Fruit fly (Drosophila melanogaster) whole organism, embryonic: ENCODE results near the gene arg.

Experiments used
- Ada2b ChIP-seq: fragments of 200-800 bp; sonication (Bioruptor generic); IDR thresholded peaks from 2 replicates; pipeline ENCODE4 v1.3.6; 2022; ENCODE audit warnings: missing biosample characterization, missing genetic modification characterization
- Antp ChIP-seq: fragments of 200-800 bp; sonication (Bioruptor generic); optimal IDR thresholded peaks from 3 replicates; lab custom pipeline; 2016; ENCODE audit warnings: missing biosample characterization, missing genetic modification characterization
- CG10274 ChIP-seq: fragments of 200-800 bp; sonication (Bioruptor generic); optimal IDR thresholded peaks from 3 replicates; lab custom pipeline; 2017; ENCODE audit warnings: missing biosample characterization, mild to moderate bottlenecking, missing genetic modification characterization
- CG11456 ChIP-seq: fragments of 200-800 bp; sonication (Bioruptor generic); IDR thresholded peaks from 3 replicates; pipeline ENCODE4 v1.3.6; 2022; ENCODE audit warnings: missing biosample characterization, missing genetic modification characterization
- CG1233 ChIP-seq: fragments of 200-800 bp; sonication (Bioruptor generic); optimal IDR thresholded peaks from 4 replicates; lab custom pipeline; 2018; ENCODE audit warnings: missing biosample characterization, mild to moderate bottlenecking, missing genetic modification characterization
- CG13296 ChIP-seq: fragments of 200-800 bp; sonication (Bioruptor generic); optimal IDR thresholded peaks from 3 replicates; lab custom pipeline; 2018; ENCODE audit warnings: missing biosample characterization, mild to moderate bottlenecking, missing genetic modification characterization
- CG14965 ChIP-seq: fragments of 200-800 bp; sonication (Bioruptor generic); optimal IDR thresholded peaks from 2 replicates; lab custom pipeline; 2016; ENCODE audit warnings: missing biosample characterization, missing genetic modification characterization, borderline replicate concordance
- CG15601 ChIP-seq: fragments of 200-800 bp; sonication (Bioruptor generic); optimal IDR thresholded peaks from 3 replicates; lab custom pipeline; 2019; ENCODE audit warnings: missing biosample characterization, mild to moderate bottlenecking, missing genetic modification characterization, moderate library complexity
- CG16779 ChIP-seq: fragments of 200-800 bp; sonication (Bioruptor generic); IDR thresholded peaks from 2 replicates; pipeline ENCODE4 v1.3.6; 2022; ENCODE audit warnings: missing biosample characterization, missing genetic modification characterization
- CG16815 ChIP-seq: fragments of 200-800 bp; sonication (Bioruptor generic); optimal IDR thresholded peaks from 3 replicates; lab custom pipeline; 2017; ENCODE audit warnings: missing biosample characterization, mild to moderate bottlenecking, missing genetic modification characterization
- CG17361 ChIP-seq: fragments of 200-800 bp; sonication (Bioruptor generic); IDR thresholded peaks from 3 replicates; pipeline ENCODE4 v1.3.6; 2022; ENCODE audit warnings: missing biosample characterization, missing genetic modification characterization
- CG17612 ChIP-seq: fragments of 200-800 bp; sonication (Bioruptor generic); IDR thresholded peaks from 2 replicates; pipeline ENCODE4 v1.3.6; 2022; ENCODE audit warnings: missing biosample characterization, missing genetic modification characterization
- CG17829 ChIP-seq: fragments of 200-800 bp; optimal IDR thresholded peaks from 2 replicates; lab custom pipeline; 2019; ENCODE audit warnings: missing biosample characterization, mild to moderate bottlenecking, missing genetic modification characterization, moderate library complexity
- CG18011 ChIP-seq: fragments of 200-800 bp; sonication (Bioruptor generic); optimal IDR thresholded peaks from 2 replicates; lab custom pipeline; 2017; ENCODE audit warnings: missing biosample characterization, missing genetic modification characterization, mild to moderate bottlenecking, moderate library complexity, missing genotype
- CG31441 ChIP-seq: fragments of 200-800 bp; sonication (Bioruptor generic); IDR thresholded peaks from 2 replicates; pipeline ENCODE4 v1.3.6; 2022; ENCODE audit warnings: missing biosample characterization, missing genetic modification characterization
- CG32772 ChIP-seq: fragments of 200-800 bp; sonication (Bioruptor generic); IDR thresholded peaks from 2 replicates; pipeline ENCODE4 v1.3.6; 2022; ENCODE audit warnings: missing biosample characterization, missing genetic modification characterization
- CG4404 ChIP-seq: fragments of 200-800 bp; sonication (Bioruptor generic); IDR thresholded peaks from 2 replicates; pipeline ENCODE4 v1.3.6; 2022; ENCODE audit warnings: missing biosample characterization, missing genetic modification characterization
- CG6854 ChIP-seq: fragments of 200-800 bp; sonication (Bioruptor generic); optimal IDR thresholded peaks from 3 replicates; lab custom pipeline; 2017; ENCODE audit warnings: missing biosample characterization, mild to moderate bottlenecking, missing genetic modification characterization
- CG7556 ChIP-seq: fragments of 200-800 bp; sonication (Bioruptor generic); optimal IDR thresholded peaks from 2 replicates; lab custom pipeline; 2017; ENCODE audit warnings: missing biosample characterization, mild to moderate bottlenecking, missing genetic modification characterization
- CG8290 ChIP-seq, 3 experiments: fragments of 200-800 bp; sonication (Bioruptor generic); optimal IDR thresholded peaks; 2 replicates each; lab custom pipeline; 2016 to 2019; ENCODE audit warnings: missing biosample characterization in 3 of 3, missing genetic modification characterization in 3 of 3, mild to moderate bottlenecking in 2 of 3, moderate library complexity in 1 of 3
- CG8924 ChIP-seq: fragments of 200-800 bp; optimal IDR thresholded peaks from 3 replicates; lab custom pipeline; 2019; ENCODE audit warnings: missing biosample characterization, mild to moderate bottlenecking, missing genetic modification characterization, moderate library complexity
- CG9932 ChIP-seq: fragments of 200-800 bp; sonication (Bioruptor generic); IDR thresholded peaks from 2 replicates; pipeline ENCODE4 v1.3.6; 2022; ENCODE audit warnings: missing biosample characterization, missing genetic modification characterization
- CrebB ChIP-seq: fragments of 200-800 bp; sonication (Bioruptor generic); optimal IDR thresholded peaks from 3 replicates; lab custom pipeline; 2018; ENCODE audit warnings: missing biosample characterization, mild to moderate bottlenecking, missing genetic modification characterization
- Dad ChIP-seq: fragments of 200-800 bp; sonication (Bioruptor generic); optimal IDR thresholded peaks from 3 replicates; lab custom pipeline; 2016; ENCODE audit warnings: missing biosample characterization, missing genetic modification characterization
- Dip2 ChIP-seq: fragments of 200-800 bp; sonication (Bioruptor generic); IDR thresholded peaks from 2 replicates; pipeline ENCODE4 v1.3.6; 2022; ENCODE audit warnings: missing biosample characterization, missing genetic modification characterization
- Dref ChIP-seq: fragments of 200-800 bp; sonication (Bioruptor generic); IDR thresholded peaks from 2 replicates; pipeline ENCODE4 v1.3.6; 2022; ENCODE audit warnings: missing biosample characterization, missing genetic modification characterization
- HHEX ChIP-seq: fragments of 200-800 bp; sonication (Bioruptor generic); optimal IDR thresholded peaks from 3 replicates; lab custom pipeline; 2017; ENCODE audit warnings: missing biosample characterization, mild to moderate bottlenecking, missing genetic modification characterization, missing genetic modification reagents
- MTF-1 ChIP-seq: fragments of 200-800 bp; sonication (Bioruptor generic); optimal IDR thresholded peaks from 2 replicates; lab custom pipeline; 2018; ENCODE audit warnings: missing biosample characterization, mild to moderate bottlenecking, missing genetic modification characterization, borderline replicate concordance
- NC2α ChIP-seq: fragments of 200-800 bp; sonication (Bioruptor generic); optimal IDR thresholded peaks from 2 replicates; lab custom pipeline; 2016; ENCODE audit warnings: missing biosample characterization, missing genetic modification characterization
- Ptx1 ChIP-seq: fragments of 200-800 bp; sonication (Bioruptor generic); IDR thresholded peaks from 2 replicates; pipeline ENCODE4 v1.3.6; 2022; ENCODE audit warnings: missing biosample characterization, missing genetic modification characterization
- Spps ChIP-seq: fragments of 200-800 bp; sonication (Bioruptor generic); optimal IDR thresholded peaks from 2 replicates; lab custom pipeline; 2018; ENCODE audit warnings: missing biosample characterization, mild to moderate bottlenecking, missing genetic modification characterization
- Trl ChIP-seq, 3 experiments: fragments of >200 bp in 2 of 3; fragments of 200-800 bp in 1 of 3; sonication (Bioruptor generic) in 1 of 3; optimal IDR thresholded peaks; 2 replicates in 1 of 3; 3 replicates in 2 of 3; lab custom pipeline; 2016 to 2017; ENCODE audit warnings: missing biosample characterization in 1 of 3, missing genetic modification characterization in 1 of 3
- chm ChIP-seq: fragments of 200-800 bp; sonication (Bioruptor generic); IDR thresholded peaks from 2 replicates; pipeline ENCODE4 v1.3.6; 2022; ENCODE audit warnings: missing biosample characterization, missing genetic modification characterization
- cwo ChIP-seq: fragments of 200-800 bp; sonication (Bioruptor generic); optimal IDR thresholded peaks from 3 replicates; lab custom pipeline; 2017; ENCODE audit warnings: missing biosample characterization, missing genetic modification characterization, mild to moderate bottlenecking, moderate library complexity, missing genetic modification reagents
- dmrt11E ChIP-seq: fragments of 200-800 bp; sonication (Bioruptor generic); optimal IDR thresholded peaks from 3 replicates; lab custom pipeline; 2018; ENCODE audit warnings: missing biosample characterization, mild to moderate bottlenecking, missing genetic modification characterization, moderate library complexity
- hb ChIP-seq: fragments of 200-800 bp; sonication (Bioruptor generic); IDR thresholded peaks from 3 replicates; pipeline ENCODE4 v1.3.6; 2022; ENCODE audit warnings: missing biosample characterization, missing genetic modification characterization; ENCODE audit not compliant: partially characterized antibody
- insv ChIP-seq, 2 experiments: fragments of 200-800 bp; sonication (Bioruptor generic); optimal IDR thresholded peaks; 3 replicates each; lab custom pipeline; 2016 to 2018; ENCODE audit warnings: missing biosample characterization in 2 of 2, missing genetic modification characterization in 2 of 2
- kah ChIP-seq: fragments of 200-800 bp; sonication (Bioruptor generic); optimal IDR thresholded peaks from 2 replicates; lab custom pipeline; 2018; ENCODE audit warnings: missing biosample characterization, mild to moderate bottlenecking, missing genetic modification characterization
- lbe ChIP-seq: fragments of 200-800 bp; sonication (Bioruptor generic); optimal IDR thresholded peaks from 2 replicates; lab custom pipeline; 2016; ENCODE audit warnings: missing biosample characterization, mild to moderate bottlenecking, missing genetic modification characterization
- lola ChIP-seq, 3 experiments: fragments of >200 bp in 2 of 3; fragments of 200-800 bp in 1 of 3; sonication (Bioruptor generic) in 1 of 3; optimal IDR thresholded peaks; 2 replicates each; lab custom pipeline; 2017 to 2019; ENCODE audit warnings: missing biosample characterization in 3 of 3, missing genetic modification characterization in 3 of 3, mild to moderate bottlenecking in 1 of 3, moderate library complexity in 1 of 3
- nerfin-1 ChIP-seq: fragments of 200-800 bp; sonication (Bioruptor generic); optimal IDR thresholded peaks from 3 replicates; lab custom pipeline; 2019; ENCODE audit warnings: missing biosample characterization, mild to moderate bottlenecking, missing genetic modification characterization, moderate library complexity
- nerfin-2 ChIP-seq: fragments of 200-800 bp; sonication (Bioruptor generic); IDR thresholded peaks from 2 replicates; pipeline ENCODE4 v1.3.6; 2022; ENCODE audit warnings: missing biosample characterization, missing genetic modification characterization; ENCODE audit not compliant: partially characterized antibody
- onecut ChIP-seq: fragments of 200-800 bp; sonication (Bioruptor generic); IDR thresholded peaks from 2 replicates; pipeline ENCODE4 v1.3.6; 2022; ENCODE audit warnings: missing biosample characterization, missing genetic modification characterization
- tio ChIP-seq: fragments of 200-800 bp; sonication (Bioruptor generic); optimal IDR thresholded peaks from 2 replicates; lab custom pipeline; 2017; ENCODE audit warnings: missing biosample characterization, missing genetic modification characterization, inconsistent platforms
- ttk ChIP-seq: fragments of 200-800 bp; sonication (Bioruptor generic); IDR thresholded peaks from 2 replicates; pipeline ENCODE4 v2.1.2; 2022; ENCODE audit warnings: missing biosample characterization, missing genetic modification characterization
- vvl ChIP-seq: fragments of 200-800 bp; sonication (Bioruptor generic); IDR thresholded peaks from 2 replicates; pipeline ENCODE4 v1.3.6; 2022; ENCODE audit warnings: missing biosample characterization, missing genetic modification characterization

The arg gene

DNA sequence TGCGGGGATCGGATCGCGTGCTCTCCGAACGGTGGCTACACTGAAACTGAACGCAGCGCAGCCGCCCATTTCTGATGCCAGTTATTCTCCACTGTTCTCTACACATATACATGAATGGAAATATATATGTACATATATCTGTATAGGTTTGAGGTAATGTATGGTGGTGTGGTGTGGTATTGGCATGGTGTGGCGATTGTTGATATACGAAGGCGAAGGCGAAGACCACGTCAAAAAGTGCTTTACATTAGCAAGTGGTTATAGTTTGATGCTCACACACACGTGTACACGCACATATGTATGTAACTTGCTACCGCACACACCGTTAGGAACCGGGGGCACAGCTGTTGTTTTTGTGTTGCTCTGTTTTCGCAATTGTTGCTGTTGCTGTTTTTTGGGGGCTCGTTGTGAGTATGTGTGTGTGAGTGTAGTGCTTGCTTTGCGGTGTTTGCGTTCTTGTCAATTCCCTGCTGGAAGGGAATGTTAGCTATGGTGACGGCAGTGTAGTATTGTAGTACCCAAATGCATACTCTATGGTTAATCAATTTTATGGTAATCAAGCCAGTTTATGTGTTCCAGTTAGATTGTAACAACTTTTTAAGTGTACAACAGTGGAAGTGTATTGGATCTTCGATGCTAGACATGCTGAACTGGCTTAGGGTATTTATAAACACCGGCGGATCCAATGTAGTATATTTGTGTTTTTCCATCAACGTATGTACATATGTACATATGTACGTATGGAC, 15.6 kb upstream of the arg start, which contains the start of gene CG17896 (continued):
- TF ChIP-seq Dref (peak; percentile 53), CG11456 (GFP tag; lab: Robert Waterston, UW) (peak; percentile 99), nerfin-2 (GFP tag; lab: Robert Waterston, UW) (no peak), kah (GFP tag; lab: Kevin White, UChicago) (peak; percentile 77), CG32772 (GFP tag; lab: Robert Waterston, UW) (peak; percentile 98), CrebB (tag; lab: Kevin White, UChicago) (peak; percentile 99), vvl (peak; percentile 98), CG16815 (GFP tag; lab: Kevin White, UChicago) (peak; percentile 96), lola (GFP tag; optimal IDR thresholded peaks at IDR 0.05; lab: Kevin White, UChicago) (peak in 2 of 3 experiments; percentile 50 to 76), ttk (GFP tag; lab: Robert Waterston, UW) (peak; percentile 97), NC2α (GFP tag; lab: Kevin White, UChicago) (peak; percentile 97), nerfin-1 (peak; percentile 85), chm (GFP tag; lab: Robert Waterston, UW) (peak; percentile 96), HHEX (GFP tag; lab: Kevin White, UChicago) (peak; percentile 98)

DNA sequence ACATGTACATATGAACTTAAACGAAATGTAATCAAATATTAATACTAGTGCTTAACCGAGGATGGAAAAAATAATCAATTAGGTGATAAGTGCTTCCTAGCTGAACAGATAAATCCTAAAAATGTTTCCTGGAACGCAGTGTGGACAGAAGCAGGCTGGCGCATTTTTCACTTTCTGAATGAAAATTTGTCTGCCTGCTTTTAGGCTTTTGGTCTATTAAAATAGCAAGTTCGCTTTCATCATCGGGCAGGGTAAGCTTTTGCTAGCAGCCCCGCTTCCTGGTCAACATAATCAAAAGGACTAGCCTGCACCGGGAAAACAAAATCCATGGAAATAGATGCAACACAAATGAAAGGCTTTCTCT, 15.1 kb upstream of the arg start:
- peak; percentile 45; the same call in 1 of the 3 replicates for TF ChIP-seq CG17361
- peak; percentile 23 for TF ChIP-seq CG13296 (GFP tag; lab: Kevin White, UChicago)
- TF ChIP-seq CG8924 (tag; lab: Kevin White, UChicago): no peak
- TF ChIP-seq MTF-1 (GFP tag; lab: Kevin White, UChicago): peak; percentile 30
- TF ChIP-seq tio: no peak
- peak; percentile 54 for TF ChIP-seq CG15601 (tag; lab: Kevin White, UChicago)
- TF ChIP-seq CG8290 (GFP tag; optimal IDR thresholded peaks at IDR 0.05; lab: Kevin White, UChicago): no peak
- peak in 1 of 2 experiments; percentile 54 for TF ChIP-seq CG8290 (tag; optimal IDR thresholded peaks at IDR 0.05; lab: Kevin White, UChicago)
- peak; percentile 95 for TF ChIP-seq CG18011 (GFP tag; lab: Kevin White, UChicago)
- no peak for TF ChIP-seq Dad (GFP tag; lab: Kevin White, UChicago)
- 0 out of 2 replicates have a peak, but pooled peaks have one; percentile 3 for TF ChIP-seq CG17612 (GFP tag; lab: Robert Waterston, UW)
- TF ChIP-seq CG7556: peak; percentile 39
- peak; percentile 10 for TF ChIP-seq CG6854
- TF ChIP-seq Ptx1: no peak
- TF ChIP-seq Dip2 (GFP tag; lab: Robert Waterston, UW): 0 out of 2 replicates have a peak, but pooled peaks have one; percentile 0
- no peak for TF ChIP-seq Antp
- TF ChIP-seq insv (GFP tag; optimal IDR thresholded peaks at IDR 0.05; lab: Kevin White, UChicago): peak in 1 of 2 experiments; percentile 16

DNA sequence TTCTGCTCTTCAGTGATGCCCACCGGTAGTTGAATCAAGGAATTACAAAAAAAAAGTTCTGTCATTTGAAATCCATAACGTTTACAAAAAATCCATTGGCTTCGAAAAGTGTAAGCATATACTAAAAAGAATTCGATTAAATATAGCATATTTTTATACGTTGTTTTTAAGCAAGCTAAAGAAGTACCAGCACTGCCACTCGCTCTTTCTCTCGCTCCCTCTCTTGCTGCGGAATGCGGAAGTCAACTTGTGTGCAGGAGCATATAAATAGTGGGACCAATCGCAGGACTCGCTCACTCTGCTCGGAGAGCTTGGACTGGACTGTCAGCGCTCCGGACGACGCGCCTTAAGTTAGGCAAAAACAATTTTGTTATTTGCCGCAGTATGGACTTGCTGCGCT, 14.6 kb upstream of the arg start, which contains the start of gene CG17778:
Gene CG17778 (plus strand): TSS at position 8 of the 400 bp plus-strand sequence.
- TF ChIP-seq CG31441 (GFP tag; lab: Robert Waterston, UW): no peak
- TF ChIP-seq CG9932 (GFP tag; lab: Robert Waterston, UW): no peak
- no peak for TF ChIP-seq CG14965
- TF ChIP-seq lbe (GFP tag; lab: Kevin White, UChicago): no peak
- TF ChIP-seq CG4404: no peak
- no peak for TF ChIP-seq CG10274 (GFP tag; lab: Kevin White, UChicago)
- peak; percentile 2 for TF ChIP-seq cwo (GFP tag; lab: Kevin White, UChicago)
- TF ChIP-seq Ada2b (GFP tag; lab: Robert Waterston, UW): 0 out of 2 replicates have a peak, but pooled peaks have one; percentile 11
- peak; percentile 32 to 46 for TF ChIP-seq Trl (optimal IDR thresholded peaks at IDR 0.05; lab: Kevin White, UChicago)
- no peak for TF ChIP-seq Trl (GFP tag; optimal IDR thresholded peaks at IDR 0.05; lab: Kevin White, UChicago)
- peak; percentile 35; the same call in 1 of the 2 replicates for TF ChIP-seq CG16779 (GFP tag; lab: Robert Waterston, UW)
- no peak for TF ChIP-seq dmrt11E (tag; lab: Kevin White, UChicago)
- no peak for TF ChIP-seq onecut (GFP tag; lab: Robert Waterston, UW)
- no peak for TF ChIP-seq hb
- no peak for TF ChIP-seq CG17829
- no peak for TF ChIP-seq CG8290 (GFP tag; optimal IDR thresholded peaks at IDR 0.05; lab: Kevin White, UChicago)
- peak in 1 of 2 experiments; percentile 28 for TF ChIP-seq CG8290 (tag; optimal IDR thresholded peaks at IDR 0.05; lab: Kevin White, UChicago)
- TF ChIP-seq Spps (tag; lab: Kevin White, UChicago): no peak
- no peak for TF ChIP-seq CG1233 (GFP tag; lab: Kevin White, UChicago)
